Worm (Caenorhabditis elegans) whole organism, L4/young adult: ENCODE measurements around the gene rpl-33.

ENCODE experiments used
- W03F9.2 ChIP-seq: fragments of 150-350 bp; optimal IDR thresholded peaks from 2 replicates; lab custom pipeline; 2014; ENCODE audit warnings: missing biosample characterization, missing genetic modification characterization
- dao-5 ChIP-seq: sonication (generic microtip); optimal IDR thresholded peaks from 2 replicates; lab custom pipeline; 2016; ENCODE audit warnings: missing genotype, missing genetic modification characterization, moderate library complexity, missing compliant biosample characterization
- him-1 ChIP-seq: sonication (generic microtip); optimal IDR thresholded peaks from 2 replicates; lab custom pipeline; 2016; ENCODE audit warnings: missing genotype, missing genetic modification reagents, missing genetic modification characterization, missing compliant biosample characterization

The rpl-33 gene

DNA sequence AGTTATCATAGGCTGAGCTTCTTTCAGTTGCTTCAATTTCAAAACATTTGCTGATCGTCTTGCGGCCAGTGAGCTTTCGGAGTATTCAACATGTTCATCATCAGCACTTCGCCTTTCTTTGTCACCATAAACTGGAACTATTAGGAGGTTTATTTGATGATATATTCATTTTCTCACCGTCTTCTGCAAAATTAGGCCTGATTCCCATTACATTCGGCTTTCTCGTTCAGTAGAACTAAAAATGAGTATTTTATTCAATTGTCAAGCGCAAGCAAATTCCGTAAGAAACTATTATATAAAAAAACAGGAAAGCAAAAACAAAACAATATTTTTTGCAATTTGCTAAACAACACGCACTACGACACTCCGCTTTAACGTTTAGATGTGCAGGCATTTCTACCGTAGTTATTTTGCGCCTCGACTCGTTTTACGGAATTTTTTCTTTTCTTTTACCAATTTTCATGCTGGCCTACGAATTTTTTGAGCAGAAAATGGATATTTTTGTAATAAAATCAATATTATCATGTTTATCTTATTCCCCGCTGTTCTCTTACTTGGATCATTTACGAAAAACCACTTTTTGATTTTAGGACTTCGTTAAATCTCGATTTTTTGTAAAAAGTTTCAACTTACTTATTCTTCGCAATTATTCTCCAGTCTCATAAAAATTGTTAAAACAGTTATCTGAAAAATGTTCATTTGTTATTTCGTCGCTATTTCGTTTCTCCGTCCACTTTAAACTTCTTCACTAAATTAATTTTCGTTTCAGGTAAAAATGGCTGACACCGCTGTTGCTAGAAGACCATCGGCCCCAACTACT, at the start of gene rpl-33, which contains the start of gene farl-11:
rpl-33 (plus strand) TSS at position 770 of the 820 bp plus-strand sequence.
farl-11 (minus strand) TSS at position 242 of the 820 bp plus-strand sequence.
- peak; percentile 37 for TF ChIP-seq him-1 (tag; lab: Kevin White, UChicago)
- TF ChIP-seq W03F9.2 = peak; percentile 86
- TF ChIP-seq dao-5 = no peak

- TF ChIP-seq dao-5 (no peak), W03F9.2 (no peak)
Observed at ce11 chrII:7056328-7056727, 49.0 kb upstream of the rpl-33 start.

- TF ChIP-seq dao-5 (no peak), him-1 (tag; lab: Kevin White, UChicago) (no peak), W03F9.2 (no peak)
Observed at ce11 chrII:7057860-7058259, 47.5 kb upstream of the rpl-33 start, which contains the start of gene cth-2. TSS of gene cth-2 (minus strand) at chrII:7057960.

- TF ChIP-seq W03F9.2 = peak; percentile 21
- no peak for TF ChIP-seq dao-5
Observed at ce11 chrII:7059274-7059757, 46.0 kb upstream of the rpl-33 start.

ce11 chrII:7060202-7060601, 45.2 kb upstream of the rpl-33 start:
- TF ChIP-seq W03F9.2 = no peak
- TF ChIP-seq him-1 (tag; lab: Kevin White, UChicago) = no peak
- no peak for TF ChIP-seq dao-5

DNA sequence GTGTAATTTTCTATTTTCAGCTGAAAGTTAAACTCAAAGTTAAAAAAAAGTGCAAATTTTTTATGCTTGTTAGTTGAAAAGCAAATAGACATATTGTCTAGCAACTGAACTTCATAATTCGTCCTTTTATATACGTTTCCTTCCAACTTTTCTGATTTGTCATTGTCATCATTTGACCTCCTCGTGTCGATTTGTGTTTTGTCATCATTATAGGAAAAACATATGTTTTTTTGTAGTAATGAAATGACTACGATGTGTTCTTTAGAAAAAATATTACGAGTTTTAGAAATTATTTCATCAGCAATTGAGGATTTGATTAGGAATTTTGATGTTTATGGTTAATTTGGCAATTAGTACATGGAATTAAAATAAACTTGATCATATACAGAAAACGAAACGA, 44.6 kb upstream of the rpl-33 start:
- no peak for TF ChIP-seq dao-5

DNA sequence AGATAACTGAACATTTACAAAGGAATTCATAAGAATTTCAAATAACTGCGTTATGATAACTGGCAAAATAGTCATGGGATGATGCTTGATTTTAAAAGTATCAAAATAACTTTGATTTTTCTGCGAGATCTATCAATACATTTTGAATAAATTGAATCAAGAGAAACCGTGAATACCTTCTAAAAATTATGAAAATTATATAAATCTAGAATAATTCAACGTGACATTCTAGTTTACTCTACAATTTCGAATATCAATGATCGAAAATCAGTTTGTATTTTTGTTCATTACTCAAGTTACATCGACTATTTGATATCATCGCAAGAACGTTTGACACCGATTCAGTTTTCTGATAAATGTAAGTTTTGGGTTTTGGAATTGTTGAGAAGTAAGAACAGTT, 43.6 kb upstream of the rpl-33 start, which contains the start of gene acs-6:
acs-6 (plus strand) TSS at position 301 of the 400 bp plus-strand sequence.
- TF ChIP-seq him-1 (tag; lab: Kevin White, UChicago) = no peak
- TF ChIP-seq W03F9.2 = no peak
- no peak for TF ChIP-seq dao-5

- TF ChIP-seq W03F9.2 (no peak), dao-5 (no peak), him-1 (tag; lab: Kevin White, UChicago) (no peak)
Observed at ce11 chrII:7065391-7065790, 40.0 kb upstream of the rpl-33 start, which contains the start of gene nos-2. TSS of gene nos-2 (plus strand) at chrII:7065618.

- no peak for TF ChIP-seq W03F9.2
- no peak for TF ChIP-seq dao-5
- no peak for TF ChIP-seq him-1 (tag; lab: Kevin White, UChicago)
Observed at ce11 chrII:7069866-7070265, 35.5 kb upstream of the rpl-33 start, which contains the start of gene him-14. TSS of gene him-14 (minus strand) at chrII:7069966.

ce11 chrII:7070434-7070833, 34.9 kb upstream of the rpl-33 start:
- TF ChIP-seq dao-5 = no peak
- TF ChIP-seq him-1 (tag; lab: Kevin White, UChicago) = no peak
- TF ChIP-seq W03F9.2 = no peak

DNA sequence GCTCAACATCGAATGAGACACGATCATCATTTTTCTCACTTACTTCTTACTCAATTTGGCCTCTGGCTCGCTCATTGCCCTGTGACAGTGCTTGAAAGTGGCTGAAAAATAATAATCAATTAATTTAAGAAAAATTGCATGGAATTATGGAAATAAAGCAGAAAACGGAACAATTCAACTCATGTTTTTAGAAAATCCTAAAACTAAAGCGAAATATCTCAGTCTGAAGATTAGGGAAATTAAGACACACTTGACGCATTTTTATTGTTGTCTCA, 33.1 kb upstream of the rpl-33 start, which contains the start of gene kars-1:
kars-1 (minus strand) TSS at position 101 of the 275 bp plus-strand sequence.
- TF ChIP-seq him-1 (tag; lab: Kevin White, UChicago) = no peak
- no peak for TF ChIP-seq dao-5
- no peak for TF ChIP-seq W03F9.2

DNA sequence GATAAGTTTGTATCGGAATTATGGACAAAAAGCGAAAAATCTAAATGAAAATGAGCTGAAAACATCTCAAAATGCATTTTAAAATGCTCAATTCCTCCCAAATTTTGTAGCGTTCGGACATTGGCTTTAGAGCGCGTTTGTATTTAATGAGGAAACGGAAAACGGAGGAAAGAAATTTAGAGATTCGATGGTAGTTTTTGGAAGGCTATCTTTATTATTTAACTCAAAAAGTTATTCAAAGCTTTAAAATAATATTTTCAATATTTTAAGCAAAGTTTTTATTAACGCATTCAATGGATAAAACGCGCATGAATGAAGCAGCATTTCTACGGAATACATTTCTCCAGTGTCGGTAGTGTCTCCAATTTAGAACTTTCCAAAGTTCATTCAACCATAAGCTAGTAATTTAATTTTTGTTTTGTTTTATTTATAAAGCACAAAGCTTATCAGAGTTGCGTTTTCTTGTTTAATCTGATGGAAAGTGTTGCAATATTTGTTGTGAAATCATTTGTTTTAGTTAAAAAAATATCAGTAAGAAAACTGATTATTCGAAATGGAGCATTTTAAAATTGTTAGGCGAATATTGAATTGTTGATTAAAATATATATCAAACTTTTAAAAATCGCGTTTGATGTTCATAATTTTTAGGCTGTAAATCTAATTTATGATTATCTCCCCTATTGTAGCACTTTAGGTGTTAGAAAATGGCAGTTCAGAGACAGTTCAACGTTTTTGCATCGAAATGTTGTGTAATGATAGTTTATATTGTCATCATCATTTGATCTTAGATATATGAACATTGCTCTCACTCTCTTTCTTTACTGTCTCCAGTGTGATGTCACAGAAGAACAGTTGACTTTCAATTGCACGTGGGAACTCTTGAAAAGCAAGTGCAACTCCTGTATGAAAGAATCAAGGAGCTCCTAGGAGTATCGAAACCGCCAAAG, 32.5 kb upstream of the rpl-33 start:
- TF ChIP-seq W03F9.2 (peak; percentile 58), dao-5 (no peak), him-1 (tag; lab: Kevin White, UChicago) (peak; percentile 11)

- TF ChIP-seq dao-5 (no peak), him-1 (tag; lab: Kevin White, UChicago) (no peak), W03F9.2 (no peak)
Observed at ce11 chrII:7073537-7073913, 31.8 kb upstream of the rpl-33 start, which contains the start of gene kat-1. TSS of gene kat-1 (plus strand) at chrII:7073814.

DNA sequence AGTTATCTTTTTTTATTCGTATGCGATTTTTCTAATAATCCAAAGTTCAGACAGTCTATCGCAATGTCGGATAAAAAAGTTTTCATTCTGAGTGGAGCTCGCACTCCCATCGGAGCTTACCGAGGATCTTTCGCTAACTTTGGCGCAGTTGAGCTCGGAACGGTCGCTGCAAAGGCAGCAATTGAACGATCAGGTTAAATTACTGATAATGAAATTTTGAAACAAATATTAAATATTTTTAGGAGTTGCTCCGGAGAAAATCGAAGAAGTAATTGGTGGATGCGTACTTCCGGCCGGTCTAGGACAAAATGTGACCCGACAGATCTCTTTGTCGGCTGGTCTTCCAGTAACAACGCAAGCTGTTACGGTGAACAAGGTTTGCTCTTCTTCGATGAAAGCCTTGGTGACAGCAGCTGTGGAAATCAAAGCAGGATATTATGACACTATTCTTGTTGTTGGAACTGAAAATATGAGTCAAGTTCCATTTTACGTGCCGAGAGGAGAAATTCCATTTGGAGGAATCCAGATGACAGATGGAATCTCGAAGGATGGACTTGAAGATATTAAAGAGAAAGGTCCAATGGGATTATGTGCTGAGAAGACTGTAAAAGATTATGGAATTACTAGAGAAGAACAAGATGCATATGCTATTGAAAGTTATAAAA, 29.7 kb upstream of the rpl-33 start, which contains the start of gene T02G5.7:
T02G5.7 (plus strand) TSS at position 51 of the 665 bp plus-strand sequence.
- no peak for TF ChIP-seq dao-5
- TF ChIP-seq W03F9.2 = no peak
- no peak for TF ChIP-seq him-1 (tag; lab: Kevin White, UChicago)
